Fruit fly (Drosophila melanogaster): ENCODE measurements around the gene CG17271.

The CG17271 gene

DNA sequence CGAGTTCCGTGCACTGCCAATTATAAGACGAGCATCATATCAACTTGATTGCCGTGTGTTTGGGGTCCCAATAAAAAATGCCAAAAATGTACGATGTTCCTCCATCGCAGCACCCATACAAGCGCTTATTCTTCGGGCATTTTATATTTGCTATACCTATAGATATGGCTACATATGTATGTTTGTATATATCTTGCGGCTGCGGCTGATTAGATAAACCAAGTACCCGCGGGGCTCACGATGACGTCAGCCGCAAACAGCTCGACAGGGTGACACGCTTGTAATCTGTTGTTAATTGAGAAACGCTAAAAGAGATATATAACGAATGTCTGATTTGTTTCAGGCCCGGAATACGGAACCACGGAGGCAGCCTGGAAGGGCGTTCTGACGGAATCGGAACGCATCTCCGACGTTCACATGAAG lies 15.6 kb upstream of the CG17271 start (continued):
- no peak for TF ChIP-seq ewg (GFP tag; optimal IDR thresholded peaks at IDR 0.05)
- TF ChIP-seq CG18476 (GFP tag; optimal IDR thresholded peaks at IDR 0.05), result no peak
- TF ChIP-seq CG4424 (GFP tag; optimal IDR thresholded peaks at IDR 0.05), result no peak
- no peak for TF ChIP-seq CkIIα-i1 (GFP tag; IDR thresholded peaks at IDR 0.05)
- no peak for TF ChIP-seq CG14014 (GFP tag; IDR thresholded peaks at IDR 0.05)
- TF ChIP-seq crc (GFP tag; optimal IDR thresholded peaks at IDR 0.05), result no peak
- TF ChIP-seq CG16813 (GFP tag; IDR thresholded peaks at IDR 0.05; ENCODE audit: partially characterized antibody), result no peak
- no peak for TF ChIP-seq sens-2 (GFP tag; IDR thresholded peaks at IDR 0.05)
- no peak for TF ChIP-seq toy (GFP tag; IDR thresholded peaks at IDR 0.05)
- TF ChIP-seq Atf3 (GFP tag; optimal IDR thresholded peaks at IDR 0.05), result no peak
- no peak for TF ChIP-seq lbe (GFP tag; optimal IDR thresholded peaks at IDR 0.05)
- peak; percentile 12 for TF ChIP-seq CG3281 (GFP tag; optimal IDR thresholded peaks at IDR 0.05)
- TF ChIP-seq HHEX (GFP tag; optimal IDR thresholded peaks at IDR 0.05), result peak; percentile 23
- TF ChIP-seq CG7987 (GFP tag; optimal IDR thresholded peaks at IDR 0.05), result no peak
- no peak for TF ChIP-seq CG11247 (GFP tag; IDR thresholded peaks at IDR 0.05)
- no peak for TF ChIP-seq CG3407 (GFP tag; optimal IDR thresholded peaks at IDR 0.05)
- peak; percentile 25 for TF ChIP-seq Rfx (GFP tag; IDR thresholded peaks at IDR 0.05)
- no peak for TF ChIP-seq CG6175 (GFP tag; IDR thresholded peaks at IDR 0.05)
- no peak for TF ChIP-seq kay (GFP tag; optimal IDR thresholded peaks at IDR 0.05)
- no peak for TF ChIP-seq Doc3 (GFP tag; IDR thresholded peaks at IDR 0.05; ENCODE audit: partially characterized antibody)
- TF ChIP-seq kah (GFP tag; optimal IDR thresholded peaks at IDR 0.05), result no peak
- TF ChIP-seq pzg (GFP tag; optimal IDR thresholded peaks at IDR 0.05), result no peak
- no peak for TF ChIP-seq CG6854 (GFP tag; optimal IDR thresholded peaks at IDR 0.05)
- TF ChIP-seq Sox102F (GFP tag; optimal IDR thresholded peaks at IDR 0.05), result no peak
- TF ChIP-seq CG31224 (GFP tag; IDR thresholded peaks at IDR 0.05), result no peak
- TF ChIP-seq pita (GFP tag; optimal IDR thresholded peaks at IDR 0.05), result no peak
- TF ChIP-seq jing (GFP tag; optimal IDR thresholded peaks at IDR 0.05), result no peak
- no peak for TF ChIP-seq Atf6 (GFP tag; IDR thresholded peaks at IDR 0.05)
- no peak for TF ChIP-seq CG16779 (GFP tag; IDR thresholded peaks at IDR 0.05)
- TF ChIP-seq gro (GFP tag; optimal IDR thresholded peaks at IDR 0.05), result peak; percentile 11
- no peak for TF ChIP-seq odd (GFP tag; optimal IDR thresholded peaks at IDR 0.05)
- TF ChIP-seq sug (tag; optimal IDR thresholded peaks at IDR 0.05), result peak; percentile 49
- no peak for TF ChIP-seq luna (GFP tag; optimal IDR thresholded peaks at IDR 0.05)
- TF ChIP-seq nom (GFP tag; optimal IDR thresholded peaks at IDR 0.05), result no peak
- no peak for TF ChIP-seq CG9727 (GFP tag; optimal IDR thresholded peaks at IDR 0.05)
- TF ChIP-seq run (tag; optimal IDR thresholded peaks at IDR 0.05), result no peak
- no peak for TF ChIP-seq Doc2 (GFP tag; IDR thresholded peaks at IDR 0.05)
- TF ChIP-seq CG1832 (GFP tag; optimal IDR thresholded peaks at IDR 0.05), result no peak
- no peak for TF ChIP-seq CG12769 (tag; optimal IDR thresholded peaks at IDR 0.05)
- no peak for TF ChIP-seq CG10321 (GFP tag; IDR thresholded peaks at IDR 0.05)

DNA sequence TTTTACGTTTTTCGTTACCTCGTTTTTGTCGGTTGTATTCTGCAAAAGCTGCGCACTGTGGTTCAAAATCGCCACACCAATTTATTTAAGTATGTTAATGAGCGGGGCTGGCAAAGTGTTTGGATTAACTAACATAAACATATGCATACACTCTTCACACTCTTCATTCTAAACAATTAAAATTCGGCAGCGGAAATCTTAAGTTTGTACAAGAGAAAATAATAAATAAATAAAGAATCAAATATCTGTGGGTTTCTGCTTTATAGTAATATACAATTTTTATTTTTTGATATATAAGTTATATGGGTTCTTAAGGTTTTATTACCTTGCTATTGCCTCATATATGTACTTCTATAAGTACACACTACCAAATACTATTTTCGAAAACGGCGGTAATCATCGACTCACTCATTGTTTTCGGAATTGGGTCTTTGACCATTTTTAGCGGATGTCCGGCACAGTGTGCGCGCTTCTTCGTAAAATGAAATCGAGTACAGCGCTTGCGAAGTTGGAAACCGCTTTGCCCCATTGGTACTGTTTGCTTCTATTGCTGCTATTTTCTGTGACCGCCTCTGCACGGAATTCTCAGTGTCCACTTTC lies 14.7 kb upstream of the CG17271 start:
- TF ChIP-seq CG7928 (GFP tag; optimal IDR thresholded peaks at IDR 0.05) (no peak), Hsf (GFP tag; optimal IDR thresholded peaks at IDR 0.05) (no peak), D19A (tag; optimal IDR thresholded peaks at IDR 0.05) (peak; percentile 10), NfI (GFP tag; optimal IDR thresholded peaks at IDR 0.05) (peak; percentile 24), CG18619 (GFP tag; optimal IDR thresholded peaks at IDR 0.05) (peak; percentile 28), CG13296 (GFP tag; optimal IDR thresholded peaks at IDR 0.05) (peak; percentile 5), NFAT (GFP tag; IDR thresholded peaks at IDR 0.05) (no peak), CG11695 (GFP tag; IDR thresholded peaks at IDR 0.05) (no peak), CG3163 (GFP tag; optimal IDR thresholded peaks at IDR 0.05) (no peak), CG2889 (GFP tag; IDR thresholded peaks at IDR 0.05) (no peak), phol (tag; optimal IDR thresholded peaks at IDR 0.05) (no peak), CG15269 (tag; optimal IDR thresholded peaks at IDR 0.05) (peak; percentile 60), CG10147 (GFP tag; optimal IDR thresholded peaks at IDR 0.05) (no peak), CG12391 (tag; optimal IDR thresholded peaks at IDR 0.05) (peak; percentile 19)
